Worm (Caenorhabditis elegans) whole organism, young adult: ENCODE measurements around the gene fbxa-224.

Source experiments
- ZK185.1 ChIP-seq: sonication (generic microtip); optimal IDR thresholded peaks from 2 replicates; lab custom pipeline; 2016; ENCODE audit warnings: mild to moderate bottlenecking, missing genetic modification characterization, missing compliant biosample characterization; ENCODE audit not compliant: poor library complexity, severe bottlenecking
- die-1 ChIP-seq: sonication (generic microtip); optimal IDR thresholded peaks from 2 replicates; lab custom pipeline; 2016; ENCODE audit warnings: missing genotype, mild to moderate bottlenecking, missing genetic modification characterization, missing compliant biosample characterization
- zim-3 ChIP-seq: sonication (generic microtip); optimal IDR thresholded peaks from 2 replicates; lab custom pipeline; 2017; ENCODE audit warnings: mild to moderate bottlenecking, missing genetic modification characterization, moderate library complexity, missing compliant biosample characterization

ce11 chrII:7562616-7563015 lies 14.7 kb upstream of the fbxa-224 start:
- no peak for TF ChIP-seq die-1 (tag; lab: Kevin White, UChicago)
- no peak for TF ChIP-seq ZK185.1
- TF ChIP-seq zim-3 (tag; lab: Kevin White, UChicago) = no peak
